Fruit fly (Drosophila melanogaster): ENCODE measurements around the gene HP6.
A peak's percentile ranks its signal among the peaks of the same experiment; 100 is the strongest.

Gene HP6

DNA sequence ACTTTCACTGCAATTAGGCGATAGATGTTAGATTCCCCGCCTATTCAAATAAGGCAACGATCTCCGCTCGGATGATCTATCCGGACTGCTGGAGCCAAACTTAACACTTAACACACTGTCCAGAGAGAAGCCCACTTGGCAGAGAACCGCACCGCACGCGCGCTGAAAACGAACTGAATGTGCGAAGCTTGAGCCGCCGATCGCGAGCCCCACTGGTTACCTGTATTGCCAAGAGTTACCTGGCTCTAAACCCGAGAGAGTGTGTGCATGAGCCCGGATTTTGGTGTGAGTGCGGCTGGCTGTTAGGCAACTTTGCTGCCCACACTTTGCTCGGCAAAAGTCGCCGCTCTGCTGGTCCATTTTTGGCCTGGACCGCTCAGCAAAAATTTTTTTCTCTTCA lies 13.8 kb upstream of the HP6 start (continued):
- TF ChIP-seq Gug (GFP tag; IDR thresholded peaks at IDR 0.05) (no peak), hkb (optimal IDR thresholded peaks at IDR 0.05) (no peak), hkb (GFP tag; IDR thresholded peaks at IDR 0.05) (no peak), klu (GFP tag; IDR thresholded peaks at IDR 0.05) (no peak), Tbp (GFP tag; optimal IDR thresholded peaks at IDR 0.05) (no peak), Usf (GFP tag; optimal IDR thresholded peaks at IDR 0.05) (no peak), phol (tag; optimal IDR thresholded peaks at IDR 0.05) (no peak), slp2 (GFP tag; optimal IDR thresholded peaks at IDR 0.05) (no peak), CTCF (GFP tag; optimal IDR thresholded peaks at IDR 0.05) (no peak), caup (GFP tag; optimal IDR thresholded peaks at IDR 0.05; ENCODE audit: severe bottlenecking) (no peak), Max (GFP tag; optimal IDR thresholded peaks at IDR 0.05) (no peak), NfI (GFP tag; optimal IDR thresholded peaks at IDR 0.05) (no peak), CG2199 (GFP tag; IDR thresholded peaks at IDR 0.05) (no peak), CG10274 (GFP tag; optimal IDR thresholded peaks at IDR 0.05) (no peak), Pdp1 (GFP tag; optimal IDR thresholded peaks at IDR 0.05) (peak in 1 of 2 experiments; percentile 62), CG13624 (GFP tag; optimal IDR thresholded peaks at IDR 0.05) (no peak), ewg (GFP tag; optimal IDR thresholded peaks at IDR 0.05) (no peak), CG6854 (GFP tag; optimal IDR thresholded peaks at IDR 0.05) (no peak), Nf-YC (tag; optimal IDR thresholded peaks at IDR 0.05) (no peak), CG8290 (GFP tag; optimal IDR thresholded peaks at IDR 0.05) (no peak), CG8290 (tag; optimal IDR thresholded peaks at IDR 0.05) (peak in 1 of 2 experiments; percentile 10), CG1792 (GFP tag; optimal IDR thresholded peaks at IDR 0.05) (no peak), danr (GFP tag; IDR thresholded peaks at IDR 0.05) (no peak), CG9797 (GFP tag; optimal IDR thresholded peaks at IDR 0.05) (no peak), esg (GFP tag; conservative IDR thresholded peaks at IDR 0.05) (no peak), chinmo (GFP tag; IDR thresholded peaks at IDR 0.05; ENCODE audit: partially characterized antibody) (0 out of 4 replicates have a peak, but pooled peaks have one; percentile 50), CG7556 (GFP tag; optimal IDR thresholded peaks at IDR 0.05) (no peak), her (GFP tag; optimal IDR thresholded peaks at IDR 0.05) (no peak), Sin3A (optimal IDR thresholded peaks at IDR 0.05) (no peak), CG6813 (GFP tag; optimal IDR thresholded peaks at IDR 0.05) (no peak), jumu (GFP tag; optimal IDR thresholded peaks at IDR 0.05) (no peak), Poxn (GFP tag; IDR thresholded peaks at IDR 0.05) (no peak), maf-S (GFP tag; optimal IDR thresholded peaks at IDR 0.05) (no peak), br (optimal IDR thresholded peaks at IDR 0.05) (no peak), sima (GFP tag; optimal IDR thresholded peaks at IDR 0.05) (no peak), onecut (GFP tag; IDR thresholded peaks at IDR 0.05) (no peak), schlank (tag; optimal IDR thresholded peaks at IDR 0.05) (no peak), CG11093 (GFP tag; IDR thresholded peaks at IDR 0.05) (no peak), repo (GFP tag; optimal IDR thresholded peaks at IDR 0.05) (no peak), CG10321 (GFP tag; IDR thresholded peaks at IDR 0.05) (no peak), Dip2 (GFP tag; IDR thresholded peaks at IDR 0.05) (no peak), CG16813 (GFP tag; IDR thresholded peaks at IDR 0.05; ENCODE audit: partially characterized antibody) (no peak), E2f1 (GFP tag; IDR thresholded peaks at IDR 0.05) (no peak), ttk (GFP tag; IDR thresholded peaks at IDR 0.05) (no peak), dmrt11E (tag; optimal IDR thresholded peaks at IDR 0.05) (no peak), CG17361 (GFP tag; IDR thresholded peaks at IDR 0.05) (no peak), dati (GFP tag; IDR thresholded peaks at IDR 0.05) (no peak), amos (GFP tag; IDR thresholded peaks at IDR 0.05; ENCODE audit: partially characterized antibody) (peak; percentile 32; the same call in 1 of the 2 replicates), CG1233 (GFP tag; optimal IDR thresholded peaks at IDR 0.05) (no peak), CG17912 (GFP tag; optimal IDR thresholded peaks at IDR 0.05) (no peak), CG9215 (GFP tag; IDR thresholded peaks at IDR 0.05) (no peak), CG12299 (tag; optimal IDR thresholded peaks at IDR 0.05) (no peak), mam (GFP tag; optimal IDR thresholded peaks at IDR 0.05) (no peak), grn (GFP tag; optimal IDR thresholded peaks at IDR 0.05) (no peak), Atf-2 (GFP tag; optimal IDR thresholded peaks at IDR 0.05) (no peak)
